Fruit fly (Drosophila melanogaster) whole organism, embryonic: ENCODE measurements around the gene Gr93a.

ENCODE experiments used
- B-H1 ChIP-seq: fragments of 200-800 bp; sonication (Bioruptor generic); IDR thresholded peaks from 3 replicates; pipeline ENCODE4 v1.3.6; 2022; ENCODE audit warnings: missing biosample characterization, missing genetic modification characterization
- CG10321 ChIP-seq: fragments of 200-800 bp; sonication (Bioruptor generic); IDR thresholded peaks from 2 replicates; pipeline ENCODE4 v1.3.6; 2022; ENCODE audit warnings: missing biosample characterization, missing genetic modification characterization
- CG10565 ChIP-seq: fragments of 200-800 bp; sonication (Bioruptor generic); optimal IDR thresholded peaks from 3 replicates; lab custom pipeline; 2016; ENCODE audit warnings: missing biosample characterization, mild to moderate bottlenecking, missing genetic modification characterization
- CG13424 ChIP-seq: fragments of 200-800 bp; sonication (Bioruptor generic); optimal IDR thresholded peaks from 2 replicates; lab custom pipeline; 2019; ENCODE audit warnings: missing biosample characterization, mild to moderate bottlenecking, missing genetic modification characterization, moderate library complexity
- CG1529 ChIP-seq: fragments of 200-800 bp; sonication (Bioruptor generic); optimal IDR thresholded peaks from 3 replicates; lab custom pipeline; 2018; ENCODE audit warnings: missing biosample characterization, missing genetic modification characterization
- CG16863 ChIP-seq: fragments of 200-800 bp; sonication (Bioruptor generic); optimal IDR thresholded peaks from 3 replicates; lab custom pipeline; 2016; ENCODE audit warnings: missing biosample characterization, missing genetic modification characterization
- CG17802 ChIP-seq: fragments of 200-800 bp; sonication (Bioruptor generic); optimal IDR thresholded peaks from 2 replicates; lab custom pipeline; 2018; ENCODE audit warnings: missing biosample characterization, mild to moderate bottlenecking, missing genetic modification characterization, moderate library complexity
- CG18011 ChIP-seq: fragments of 200-800 bp; sonication (Bioruptor generic); optimal IDR thresholded peaks from 2 replicates; lab custom pipeline; 2017; ENCODE audit warnings: missing biosample characterization, missing genetic modification characterization, mild to moderate bottlenecking, moderate library complexity, missing genotype
- CG2129 ChIP-seq: fragments of 200-800 bp; sonication (Bioruptor generic); IDR thresholded peaks from 2 replicates; pipeline ENCODE4 v1.3.6; 2022; ENCODE audit warnings: missing biosample characterization, missing genetic modification characterization; ENCODE audit not compliant: partially characterized antibody
- CG3163 ChIP-seq: fragments of 200-800 bp; sonication (Bioruptor generic); optimal IDR thresholded peaks from 3 replicates; lab custom pipeline; 2016; ENCODE audit warnings: missing biosample characterization, missing genetic modification characterization
- CG32532 ChIP-seq: fragments of 200-800 bp; sonication (Bioruptor generic); IDR thresholded peaks from 2 replicates; pipeline ENCODE4 v1.3.6; 2022; ENCODE audit warnings: missing biosample characterization, missing genetic modification characterization
- CG6683 ChIP-seq: fragments of 200-800 bp; sonication (Bioruptor generic); optimal IDR thresholded peaks from 2 replicates; lab custom pipeline; 2017; ENCODE audit warnings: missing biosample characterization, mild to moderate bottlenecking, missing genetic modification characterization, missing genetic modification reagents
- CG6813 ChIP-seq: fragments of 200-800 bp; sonication (Bioruptor generic); optimal IDR thresholded peaks from 2 replicates; lab custom pipeline; 2017; ENCODE audit warnings: missing biosample characterization, missing genetic modification characterization, mild to moderate bottlenecking, moderate library complexity, missing genetic modification reagents
- CG7963 ChIP-seq: fragments of 200-800 bp; sonication (Bioruptor generic); IDR thresholded peaks from 3 replicates; pipeline ENCODE4 v1.3.6; 2022; ENCODE audit warnings: missing biosample characterization, missing genetic modification characterization; ENCODE audit not compliant: partially characterized antibody
- CG9817 ChIP-seq: fragments of 200-800 bp; sonication (Bioruptor generic); optimal IDR thresholded peaks from 2 replicates; lab custom pipeline; 2018; ENCODE audit warnings: missing biosample characterization, mild to moderate bottlenecking, missing genetic modification characterization, moderate library complexity
- D ChIP-seq, 2 experiments: fragments of 200-800 bp in 1 of 2; fragments of >200 bp in 1 of 2; sonication (Bioruptor generic) in 1 of 2; optimal IDR thresholded peaks; 2 replicates in 1 of 2; 3 replicates in 1 of 2; lab custom pipeline; 2017; ENCODE audit warnings: mild to moderate bottlenecking in 1 of 2, missing biosample characterization in 1 of 2, missing genetic modification characterization in 1 of 2, missing genetic modification reagents in 1 of 2
- Dad ChIP-seq: fragments of 200-800 bp; sonication (Bioruptor generic); optimal IDR thresholded peaks from 3 replicates; lab custom pipeline; 2016; ENCODE audit warnings: missing biosample characterization, missing genetic modification characterization
- Dek ChIP-seq: fragments of 200-800 bp; sonication (Bioruptor generic); optimal IDR thresholded peaks from 3 replicates; lab custom pipeline; 2019; ENCODE audit warnings: missing biosample characterization, mild to moderate bottlenecking, missing genetic modification characterization, moderate library complexity
- Dip2 ChIP-seq: fragments of 200-800 bp; sonication (Bioruptor generic); IDR thresholded peaks from 2 replicates; pipeline ENCODE4 v1.3.6; 2022; ENCODE audit warnings: missing biosample characterization, missing genetic modification characterization
- Doc2 ChIP-seq: fragments of 200-800 bp; sonication (Bioruptor generic); IDR thresholded peaks from 2 replicates; pipeline ENCODE4 v1.3.6; 2022; ENCODE audit warnings: missing biosample characterization, missing genetic modification characterization
- Ets97D ChIP-seq: fragments of 200-800 bp; sonication (Bioruptor generic); optimal IDR thresholded peaks from 3 replicates; lab custom pipeline; 2016; ENCODE audit warnings: missing biosample characterization, missing genetic modification characterization
- Fer2 ChIP-seq: fragments of 200-800 bp; sonication (Bioruptor generic); optimal IDR thresholded peaks from 2 replicates; lab custom pipeline; 2018; ENCODE audit warnings: missing biosample characterization, mild to moderate bottlenecking, missing genetic modification characterization, moderate library complexity
- Gug ChIP-seq: fragments of 200-800 bp; sonication (Bioruptor generic); IDR thresholded peaks from 4 replicates; pipeline ENCODE4 v1.3.6; 2022; ENCODE audit warnings: missing biosample characterization, missing genetic modification characterization
- Hsf ChIP-seq: fragments of 200-800 bp; sonication (Bioruptor generic); optimal IDR thresholded peaks from 3 replicates; lab custom pipeline; 2016; ENCODE audit warnings: missing biosample characterization, missing genetic modification characterization
- Oli ChIP-seq: fragments of 200-800 bp; sonication (Bioruptor generic); optimal IDR thresholded peaks from 2 replicates; lab custom pipeline; 2018; ENCODE audit warnings: missing biosample characterization, mild to moderate bottlenecking, missing genetic modification characterization, moderate library complexity
- Opbp ChIP-seq: fragments of 200-800 bp; sonication (Bioruptor generic); IDR thresholded peaks from 3 replicates; pipeline ENCODE4 v1.3.6; 2022; ENCODE audit warnings: missing biosample characterization, missing genetic modification characterization; ENCODE audit not compliant: partially characterized antibody
- Ravus ChIP-seq: fragments of 200-800 bp; sonication (Bioruptor generic); IDR thresholded peaks from 2 replicates; pipeline ENCODE4 v1.3.6; 2022; ENCODE audit warnings: missing biosample characterization, missing genetic modification characterization
- Rfx ChIP-seq: fragments of 200-800 bp; sonication (Bioruptor generic); IDR thresholded peaks from 2 replicates; pipeline ENCODE4 v1.3.6; 2022; ENCODE audit warnings: missing biosample characterization, missing genetic modification characterization
- Stat92E ChIP-seq, 3 experiments: fragments of >200 bp in 2 of 3; fragments of 200-800 bp in 1 of 3; sonication (Bioruptor generic) in 1 of 3; optimal IDR thresholded peaks; 2 replicates each; lab custom pipeline; 2017 to 2019; ENCODE audit warnings: missing biosample characterization in 3 of 3, missing genetic modification characterization in 3 of 3, mild to moderate bottlenecking in 1 of 3, moderate library complexity in 1 of 3
- ara ChIP-seq: fragments of 200-800 bp; sonication (Bioruptor generic); IDR thresholded peaks from 2 replicates; pipeline ENCODE4 v1.3.6; 2022; ENCODE audit warnings: missing biosample characterization, missing genetic modification characterization
- bab2 ChIP-seq: fragments of 200-800 bp; sonication (Bioruptor generic); optimal IDR thresholded peaks from 2 replicates; lab custom pipeline; 2016; ENCODE audit warnings: missing biosample characterization, missing genetic modification characterization
- bowl ChIP-seq: fragments of 200-800 bp; sonication (Bioruptor generic); IDR thresholded peaks from 2 replicates; pipeline ENCODE4 v1.3.6; 2022; ENCODE audit warnings: missing biosample characterization, missing genetic modification characterization
- crc ChIP-seq: fragments of 200-800 bp; sonication (Bioruptor generic); optimal IDR thresholded peaks from 2 replicates; lab custom pipeline; 2016; ENCODE audit warnings: missing biosample characterization, missing genetic modification characterization
- fru ChIP-seq: fragments of >200 bp; optimal IDR thresholded peaks from 2 replicates; lab custom pipeline; 2017
- gcm ChIP-seq: fragments of 200-800 bp; sonication (Bioruptor generic); optimal IDR thresholded peaks from 2 replicates; lab custom pipeline; 2019; ENCODE audit warnings: missing biosample characterization, mild to moderate bottlenecking, missing genetic modification characterization, moderate library complexity
- gem ChIP-seq: fragments of 200-800 bp; sonication (Bioruptor generic); optimal IDR thresholded peaks from 2 replicates; lab custom pipeline; 2019; ENCODE audit warnings: missing biosample characterization, mild to moderate bottlenecking, missing genetic modification characterization, moderate library complexity
- gsb-n ChIP-seq: fragments of 200-800 bp; sonication (Bioruptor generic); optimal IDR thresholded peaks from 3 replicates; lab custom pipeline; 2018; ENCODE audit warnings: missing biosample characterization, mild to moderate bottlenecking, missing genetic modification characterization
- jigr1 ChIP-seq: fragments of 200-800 bp; sonication (Bioruptor generic); IDR thresholded peaks from 3 replicates; pipeline ENCODE4 v1.3.6; 2022; ENCODE audit warnings: missing biosample characterization, missing genetic modification characterization
- jing ChIP-seq: fragments of 200-800 bp; sonication (Bioruptor generic); optimal IDR thresholded peaks from 2 replicates; lab custom pipeline; 2018; ENCODE audit warnings: missing biosample characterization, mild to moderate bottlenecking, missing genetic modification characterization
- kah ChIP-seq: fragments of 200-800 bp; sonication (Bioruptor generic); optimal IDR thresholded peaks from 2 replicates; lab custom pipeline; 2018; ENCODE audit warnings: missing biosample characterization, mild to moderate bottlenecking, missing genetic modification characterization
- kay ChIP-seq: fragments of 200-800 bp; sonication (Bioruptor generic); optimal IDR thresholded peaks from 2 replicates; lab custom pipeline; 2016; ENCODE audit warnings: missing biosample characterization, missing genetic modification characterization
- maf-S ChIP-seq: fragments of 200-800 bp; sonication (Bioruptor generic); optimal IDR thresholded peaks from 2 replicates; lab custom pipeline; 2016; ENCODE audit warnings: missing biosample characterization, missing genetic modification characterization
- odd ChIP-seq: fragments of 200-800 bp; sonication (Bioruptor generic); optimal IDR thresholded peaks from 2 replicates; lab custom pipeline; 2017; ENCODE audit warnings: missing biosample characterization, mild to moderate bottlenecking, missing genetic modification characterization
- pho ChIP-seq: fragments of 200-800 bp; sonication (Bioruptor generic); optimal IDR thresholded peaks from 2 replicates; lab custom pipeline; 2016; ENCODE audit warnings: missing biosample characterization, missing genetic modification characterization
- pum ChIP-seq: fragments of 200-800 bp; sonication (Bioruptor generic); optimal IDR thresholded peaks from 2 replicates; lab custom pipeline; 2016; ENCODE audit warnings: missing biosample characterization, missing genetic modification characterization
- salm ChIP-seq: fragments of 200-800 bp; sonication (Bioruptor generic); optimal IDR thresholded peaks from 2 replicates; lab custom pipeline; 2018; ENCODE audit warnings: missing biosample characterization, mild to moderate bottlenecking, missing genetic modification characterization
- wek ChIP-seq: fragments of 200-800 bp; sonication (Bioruptor generic); optimal IDR thresholded peaks from 3 replicates; lab custom pipeline; 2018; ENCODE audit warnings: missing biosample characterization, mild to moderate bottlenecking, missing genetic modification characterization, moderate library complexity
- zfh2 ChIP-seq: fragments of 200-800 bp; sonication (Bioruptor generic); optimal IDR thresholded peaks from 2 replicates; lab custom pipeline; 2016; ENCODE audit warnings: missing biosample characterization, missing genetic modification characterization

The Gr93a gene

dm6 chr3R:21870158-21870971 lies 38.1 kb downstream of the Gr93a start, which contains the start of gene CG31431 (continued):
- TF ChIP-seq CG1529 (GFP tag; lab: Kevin White, UChicago) (peak; percentile 91), Rfx (GFP tag; lab: Robert Waterston, UW) (peak; percentile 99), CG3163 (peak; percentile 88), bowl (peak; percentile 92), CG13424 (tag; lab: Kevin White, UChicago) (peak; percentile 97), CG2129 (GFP tag; lab: Robert Waterston, UW) (no peak), wek (GFP tag; lab: Kevin White, UChicago) (peak; percentile 87), Dek (peak; percentile 97), CG7963 (no peak), pho (GFP tag; lab: Kevin White, UChicago) (peak; percentile 97), gem (tag; lab: Kevin White, UChicago) (peak; percentile 98), B-H1 (peak; percentile 95), Dip2 (GFP tag; lab: Robert Waterston, UW) (peak; percentile 70; the same call in 1 of the 2 replicates), Dad (GFP tag; lab: Kevin White, UChicago) (peak; percentile 96), jigr1 (peak; percentile 84), CG9817 (peak; percentile 97), gsb-n (tag; lab: Kevin White, UChicago) (peak; percentile 93), Stat92E (GFP tag; optimal IDR thresholded peaks at IDR 0.05; lab: Kevin White, UChicago) (peak in 1 of 3 experiments; percentile 90), zfh2 (GFP tag; lab: Kevin White, UChicago) (peak; percentile 97), Doc2 (peak; percentile 90), bab2 (GFP tag; lab: Kevin White, UChicago) (peak; percentile 98), Fer2 (peak; percentile 97), Hsf (GFP tag; lab: Kevin White, UChicago) (peak; percentile 97), Gug (GFP tag; lab: Robert Waterston, UW) (peak; percentile 93), CG10321 (GFP tag; lab: Robert Waterston, UW) (peak; percentile 71), salm (peak; percentile 92), maf-S (GFP tag; lab: Kevin White, UChicago) (peak; percentile 97), pum (GFP tag; lab: Kevin White, UChicago) (peak; percentile 97), CG32532 (GFP tag; lab: Robert Waterston, UW) (peak; percentile 99), Ravus (GFP tag; lab: Robert Waterston, UW) (peak; percentile 94), CG10565 (GFP tag; lab: Kevin White, UChicago) (peak; percentile 91), D (optimal IDR thresholded peaks at IDR 0.05; lab: Kevin White, UChicago) (no peak), D (GFP tag; optimal IDR thresholded peaks at IDR 0.05; lab: Kevin White, UChicago) (peak; percentile 94), odd (GFP tag; lab: Kevin White, UChicago) (peak; percentile 90), Ets97D (GFP tag; lab: Kevin White, UChicago) (peak; percentile 90), gcm (GFP tag; lab: Kevin White, UChicago) (peak; percentile 95), CG17802 (tag; lab: Kevin White, UChicago) (peak; percentile 79), kah (GFP tag; lab: Kevin White, UChicago) (peak; percentile 93), CG18011 (GFP tag; lab: Kevin White, UChicago) (peak; percentile 81), ara (GFP tag; lab: Robert Waterston, UW) (peak; percentile 97), jing (GFP tag; lab: Kevin White, UChicago) (peak; percentile 94), Oli (tag; lab: Kevin White, UChicago) (peak; percentile 96), kay (peak; percentile 95), Opbp (GFP tag; lab: Robert Waterston, UW) (no peak), crc (GFP tag; lab: Kevin White, UChicago) (peak; percentile 97), CG6683 (GFP tag; lab: Kevin White, UChicago) (peak; percentile 94), CG16863 (GFP tag; lab: Kevin White, UChicago) (peak; percentile 96), CG6813 (GFP tag; lab: Kevin White, UChicago) (peak; percentile 98), fru (lab: Kevin White, UChicago) (no peak)
